Worm (Caenorhabditis elegans): Measurements from ENCODE around the gene ifp-1.

Gene ifp-1

ce11 chrX:9680119-9680682 is at the start of gene ifp-1:
TSS of gene ifp-1 (minus strand) at chrX:9680169.
- TF ChIP-seq tlf-1 (GFP tag; optimal IDR thresholded peaks at IDR 0.05), result no peak
- TF ChIP-seq nhr-80 (tag; optimal IDR thresholded peaks at IDR 0.05), result peak; percentile 86

- TF ChIP-seq K11D2.4 (GFP tag; IDR thresholded peaks at IDR 0.05) (no peak), Y53F4B.3 (GFP tag; IDR thresholded peaks at IDR 0.05) (no peak), chd-7 (tag; optimal IDR thresholded peaks at IDR 0.05) (no peak), egl-18 (GFP tag; IDR thresholded peaks at IDR 0.05) (no peak), aptf-3 (GFP tag; IDR thresholded peaks at IDR 0.05) (no peak)
Observed at ce11 chrX:9719070-9719469, 39.1 kb upstream of the ifp-1 start.

- TF ChIP-seq nfya-2 (GFP tag; IDR thresholded peaks at IDR 0.05), result no peak
- no peak for TF ChIP-seq gei-17 (GFP tag; optimal IDR thresholded peaks at IDR 0.05)
- TF ChIP-seq ztf-28 (GFP tag; IDR thresholded peaks at IDR 0.05), result no peak
- no peak for TF ChIP-seq attf-6 (GFP tag; IDR thresholded peaks at IDR 0.05)
- TF ChIP-seq bed-1 (GFP tag; IDR thresholded peaks at IDR 0.05), result no peak
- TF ChIP-seq D2030.7 (GFP tag; IDR thresholded peaks at IDR 0.05), result no peak
- no peak for TF ChIP-seq nhr-90 (tag; optimal IDR thresholded peaks at IDR 0.05)
- no peak for TF ChIP-seq sea-2 (GFP tag; IDR thresholded peaks at IDR 0.05)
- no peak for TF ChIP-seq bed-2 (GFP tag; IDR thresholded peaks at IDR 0.05)
- TF ChIP-seq egrh-3 (GFP tag; IDR thresholded peaks at IDR 0.05), result no peak
- no peak for TF ChIP-seq efl-1 (GFP tag; optimal IDR thresholded peaks at IDR 0.05)
- no peak for TF ChIP-seq tlf-1 (GFP tag; optimal IDR thresholded peaks at IDR 0.05)
- TF ChIP-seq nfya-1 (tag; optimal IDR thresholded peaks at IDR 0.05; ENCODE audit: borderline replicate concordance, insufficient read depth), result no peak
Observed at ce11 chrX:9717265-9717664, 37.3 kb upstream of the ifp-1 start, which contains the start of gene him-4. TSS of gene him-4 (plus strand) at chrX:9717565.

- no peak for TF ChIP-seq F57C9.4 (tag; optimal IDR thresholded peaks at IDR 0.05)
- no peak for TF ChIP-seq zfh-2 (GFP tag; conservative IDR thresholded peaks at IDR 0.05)
- no peak for TF ChIP-seq fkh-3 (tag; optimal IDR thresholded peaks at IDR 0.05)
- no peak for TF ChIP-seq pbrm-1 (GFP tag; IDR thresholded peaks at IDR 0.05)
- TF ChIP-seq F23B12.7 (tag; optimal IDR thresholded peaks at IDR 0.05; ENCODE audit: insufficient read depth), result no peak
- TF ChIP-seq T26A5.8 (tag; optimal IDR thresholded peaks at IDR 0.05), result no peak
- TF ChIP-seq madf-6 (GFP tag; IDR thresholded peaks at IDR 0.05), result no peak
- no peak for TF ChIP-seq lsl-1 (GFP tag; optimal IDR thresholded peaks at IDR 0.05)
- TF ChIP-seq mes-4 (tag; optimal IDR thresholded peaks at IDR 0.05), result no peak
- TF ChIP-seq madf-8 (GFP tag; conservative IDR thresholded peaks at IDR 0.05), result no peak
Observed at ce11 chrX:9713613-9714012, 33.6 kb upstream of the ifp-1 start, which contains the start of gene F15G9.2. TSS of gene F15G9.2 (minus strand) at chrX:9713713.

ce11 chrX:9709462-9709861 is 29.5 kb upstream of the ifp-1 start, which contains the start of gene F15G9.6:
TSS of gene F15G9.6 (plus strand) at chrX:9709762.
- TF ChIP-seq Y79H2A.3 (GFP tag; conservative IDR thresholded peaks at IDR 0.05), result no peak
- TF ChIP-seq ztf-26 (tag; optimal IDR thresholded peaks at IDR 0.05), result no peak
- no peak for TF ChIP-seq zfh-2 (GFP tag; conservative IDR thresholded peaks at IDR 0.05)
- TF ChIP-seq zim-3 (tag; optimal IDR thresholded peaks at IDR 0.05), result no peak
- TF ChIP-seq akir-1 (GFP tag; optimal IDR thresholded peaks at IDR 0.05), result no peak
- no peak for TF ChIP-seq B0261.1 (tag; optimal IDR thresholded peaks at IDR 0.05)
- no peak for TF ChIP-seq ztf-28 (GFP tag; IDR thresholded peaks at IDR 0.05)
- TF ChIP-seq madf-6 (GFP tag; IDR thresholded peaks at IDR 0.05), result no peak
- TF ChIP-seq F52B5.7 (tag; optimal IDR thresholded peaks at IDR 0.05), result no peak
- no peak for TF ChIP-seq cebp-2 (GFP tag; IDR thresholded peaks at IDR 0.05)
- TF ChIP-seq C17E4.6 (GFP tag; IDR thresholded peaks at IDR 0.05), result no peak
- no peak for TF ChIP-seq F57A8.1 (GFP tag; optimal IDR thresholded peaks at IDR 0.05)
